Worm (Caenorhabditis elegans) whole organism, early embryonic: ENCODE results near the gene srsx-12.

Experiments used
- B0310.2 ChIP-seq: sonication (generic microtip); optimal IDR thresholded peaks from 2 replicates; lab custom pipeline; 2016; ENCODE audit warnings: mild to moderate bottlenecking, missing genetic modification characterization, missing compliant biosample characterization
- F13C5.2 ChIP-seq: sonication (generic microtip); optimal IDR thresholded peaks from 2 replicates; lab custom pipeline; 2017; ENCODE audit warnings: mild to moderate bottlenecking, missing genetic modification characterization, inconsistent platforms, missing compliant biosample characterization
- aly-1 ChIP-seq: sonication (generic microtip); optimal IDR thresholded peaks from 2 replicates; lab custom pipeline; 2016; ENCODE audit warnings: missing genetic modification characterization, missing compliant biosample characterization
- ama-1 ChIP-seq: fragments of 150-350 bp; optimal IDR thresholded peaks from 2 replicates; lab custom pipeline; 2014
- ceh-13 ChIP-seq: fragments of 200-800 bp; sonication (Bioruptor generic); optimal IDR thresholded peaks from 2 replicates; lab custom pipeline; 2018; ENCODE audit warnings: mild to moderate bottlenecking, missing genetic modification characterization, missing compliant biosample characterization
- ceh-36 ChIP-seq: sonication (generic microtip); optimal IDR thresholded peaks from 2 replicates; lab custom pipeline; 2016; ENCODE audit warnings: missing genetic modification characterization, inconsistent platforms, missing compliant biosample characterization
- ets-7 ChIP-seq: sonication (generic microtip); optimal IDR thresholded peaks from 2 replicates; lab custom pipeline; 2016; ENCODE audit warnings: missing genotype, missing genetic modification characterization, missing compliant biosample characterization
- flt-1 ChIP-seq: fragments of 200-800 bp; sonication (Bioruptor generic); IDR thresholded peaks from 2 replicates; pipeline ENCODE4 v1.3.6; 2022; ENCODE audit warnings: missing genetic modification characterization, missing compliant biosample characterization
- hmbx-1 ChIP-seq: sonication (generic microtip); optimal IDR thresholded peaks from 2 replicates; lab custom pipeline; 2016; ENCODE audit warnings: mild to moderate bottlenecking, missing genetic modification characterization, missing compliant biosample characterization
- hmg-4 ChIP-seq: fragments of 200-800 bp; sonication (Bioruptor generic); optimal IDR thresholded peaks from 2 replicates; lab custom pipeline; 2018; ENCODE audit warnings: mild to moderate bottlenecking, missing genetic modification characterization, missing compliant biosample characterization
- hnd-1 ChIP-seq: sonication (generic microtip); optimal IDR thresholded peaks from 2 replicates; lab custom pipeline; 2016; ENCODE audit warnings: missing genetic modification characterization, missing compliant biosample characterization
- pes-1 ChIP-seq: fragments of 200-800 bp; sonication (Bioruptor generic); IDR thresholded peaks from 2 replicates; pipeline ENCODE4 v1.3.6; 2022; ENCODE audit warnings: missing genetic modification reagents, missing genetic modification characterization, missing compliant biosample characterization
- scrt-1 ChIP-seq: fragments of 200-800 bp; sonication (Bioruptor generic); IDR thresholded peaks from 2 replicates; pipeline ENCODE4 v1.3.6; 2022; ENCODE audit warnings: missing genetic modification characterization, missing compliant biosample characterization
- sea-1 ChIP-seq: fragments of 200-800 bp; sonication (Bioruptor generic); conservative IDR thresholded peaks from 2 replicates; pipeline ENCODE4 v1.3.6; 2022; ENCODE audit warnings: missing genetic modification characterization, missing compliant biosample characterization
- tbx-11 ChIP-seq: fragments of 200-800 bp; sonication (Bioruptor generic); IDR thresholded peaks from 2 replicates; pipeline ENCODE4 v1.3.6; 2022; ENCODE audit warnings: missing genetic modification characterization, missing compliant biosample characterization
- tbx-37 ChIP-seq: fragments of 200-800 bp; sonication (Bioruptor generic); conservative IDR thresholded peaks from 2 replicates; pipeline ENCODE4 v1.3.6; 2022; ENCODE audit warnings: missing genetic modification reagents, missing genetic modification characterization, missing compliant biosample characterization
- tra-4 ChIP-seq: sonication (generic microtip); optimal IDR thresholded peaks from 2 replicates; lab custom pipeline; 2017; ENCODE audit warnings: missing genetic modification characterization, missing compliant biosample characterization

srsx-12 gene

ce11 chrV:4944219-4944618, 36.6 kb downstream of the srsx-12 start, which contains the start of gene str-211:
str-211 (minus strand) TSS chrV:4944319.
- no peak for TF ChIP-seq tbx-11
- TF ChIP-seq B0310.2 (tag; lab: Kevin White, UChicago) = no peak
- TF ChIP-seq aly-1 (tag; lab: Kevin White, UChicago) = no peak
- no peak for TF ChIP-seq flt-1 (GFP tag; lab: Robert Waterston, UW)
- TF ChIP-seq ets-7 (tag; lab: Kevin White, UChicago) = no peak
- TF ChIP-seq ceh-13 (GFP tag; lab: Kevin White, UChicago) = no peak
- no peak for TF ChIP-seq scrt-1 (GFP tag; lab: Robert Waterston, UW)
- TF ChIP-seq ceh-36 = no peak
- no peak for TF ChIP-seq ama-1 (lab: Kevin White, UChicago)
- TF ChIP-seq F13C5.2 = no peak
- no peak for TF ChIP-seq tbx-37 (GFP tag; lab: Robert Waterston, UW)
- no peak for TF ChIP-seq hmbx-1
- TF ChIP-seq pes-1 = no peak

DNA sequence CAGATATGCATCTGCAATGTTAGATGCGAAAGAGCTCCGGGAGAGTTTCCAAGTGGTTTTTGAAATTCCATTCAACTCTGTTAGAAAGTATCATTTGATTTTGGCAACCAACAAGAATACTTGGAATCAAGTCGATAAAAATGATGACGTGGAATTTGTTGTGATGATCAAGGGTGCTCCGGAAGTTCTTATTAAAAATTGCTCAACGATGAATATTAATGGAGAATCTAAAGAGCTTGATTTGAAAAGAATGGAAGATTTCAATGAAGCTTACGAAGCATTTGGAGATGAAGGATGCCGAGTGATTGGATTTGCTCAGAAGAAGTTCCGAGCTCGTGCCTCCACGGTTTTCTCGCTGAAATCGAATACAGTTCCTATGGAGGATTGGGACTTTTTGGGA, 43.4 kb downstream of the srsx-12 start:
- TF ChIP-seq tbx-37 (GFP tag; lab: Robert Waterston, UW) (no peak), sea-1 (GFP tag; lab: Robert Waterston, UW) (no peak), B0310.2 (tag; lab: Kevin White, UChicago) (no peak), scrt-1 (GFP tag; lab: Robert Waterston, UW) (no peak), aly-1 (tag; lab: Kevin White, UChicago) (no peak), pes-1 (no peak), ama-1 (lab: Kevin White, UChicago) (no peak), ceh-13 (GFP tag; lab: Kevin White, UChicago) (no peak), ceh-36 (no peak), hmbx-1 (no peak), hnd-1 (tag; lab: Kevin White, UChicago) (no peak), ets-7 (tag; lab: Kevin White, UChicago) (no peak), F13C5.2 (no peak), hmg-4 (no peak), tbx-11 (no peak), flt-1 (GFP tag; lab: Robert Waterston, UW) (no peak), tra-4 (tag; lab: Kevin White, UChicago) (no peak)

DNA sequence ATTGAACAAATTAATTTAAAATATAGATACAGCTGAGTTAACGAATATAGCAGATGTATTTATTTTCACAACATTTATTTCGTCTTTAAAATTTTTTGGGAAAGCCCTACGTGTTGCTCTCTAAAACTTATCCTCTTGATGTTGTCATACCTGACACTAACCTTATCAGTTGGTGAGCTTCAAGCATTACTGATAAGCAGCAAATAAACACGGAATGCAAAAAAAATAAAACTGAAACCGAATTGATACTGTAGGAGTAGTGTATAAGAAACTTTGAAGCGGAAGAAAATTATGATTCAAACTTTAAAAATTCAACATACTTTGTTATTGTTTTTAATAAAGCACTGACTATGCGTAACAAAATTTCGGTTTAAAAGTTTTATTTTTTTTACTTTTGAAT, 45.7 kb downstream of the srsx-12 start:
- TF ChIP-seq hnd-1 (tag; lab: Kevin White, UChicago) (no peak), sea-1 (GFP tag; lab: Robert Waterston, UW) (no peak), ama-1 (lab: Kevin White, UChicago) (no peak), F13C5.2 (no peak), aly-1 (tag; lab: Kevin White, UChicago) (no peak), hmbx-1 (no peak), tra-4 (tag; lab: Kevin White, UChicago) (no peak), hmg-4 (no peak), flt-1 (GFP tag; lab: Robert Waterston, UW) (no peak), tbx-11 (no peak), ceh-13 (GFP tag; lab: Kevin White, UChicago) (no peak), B0310.2 (tag; lab: Kevin White, UChicago) (no peak)

- no peak for TF ChIP-seq ama-1 (lab: Kevin White, UChicago)
- TF ChIP-seq scrt-1 (GFP tag; lab: Robert Waterston, UW) = no peak
- TF ChIP-seq sea-1 (GFP tag; lab: Robert Waterston, UW) = no peak
- no peak for TF ChIP-seq flt-1 (GFP tag; lab: Robert Waterston, UW)
- TF ChIP-seq pes-1 = no peak
- TF ChIP-seq tra-4 (tag; lab: Kevin White, UChicago) = no peak
- TF ChIP-seq ceh-36 = no peak
- TF ChIP-seq hmg-4 = no peak
- TF ChIP-seq aly-1 (tag; lab: Kevin White, UChicago) = no peak
- no peak for TF ChIP-seq hmbx-1
- no peak for TF ChIP-seq tbx-37 (GFP tag; lab: Robert Waterston, UW)
- no peak for TF ChIP-seq tbx-11
- TF ChIP-seq ceh-13 (GFP tag; lab: Kevin White, UChicago) = no peak
- no peak for TF ChIP-seq F13C5.2
Measured at ce11 chrV:4934406-4934805, 46.4 kb downstream of the srsx-12 start, which contains the start of gene catp-2. catp-2 (plus strand) TSS chrV:4934706.

- TF ChIP-seq F13C5.2 (no peak), aly-1 (tag; lab: Kevin White, UChicago) (no peak), tra-4 (tag; lab: Kevin White, UChicago) (no peak), B0310.2 (tag; lab: Kevin White, UChicago) (no peak), ceh-36 (no peak), flt-1 (GFP tag; lab: Robert Waterston, UW) (no peak), sea-1 (GFP tag; lab: Robert Waterston, UW) (no peak), pes-1 (no peak), scrt-1 (GFP tag; lab: Robert Waterston, UW) (no peak), ama-1 (lab: Kevin White, UChicago) (no peak)
Measured at ce11 chrV:4933268-4933667, 47.5 kb downstream of the srsx-12 start.

DNA sequence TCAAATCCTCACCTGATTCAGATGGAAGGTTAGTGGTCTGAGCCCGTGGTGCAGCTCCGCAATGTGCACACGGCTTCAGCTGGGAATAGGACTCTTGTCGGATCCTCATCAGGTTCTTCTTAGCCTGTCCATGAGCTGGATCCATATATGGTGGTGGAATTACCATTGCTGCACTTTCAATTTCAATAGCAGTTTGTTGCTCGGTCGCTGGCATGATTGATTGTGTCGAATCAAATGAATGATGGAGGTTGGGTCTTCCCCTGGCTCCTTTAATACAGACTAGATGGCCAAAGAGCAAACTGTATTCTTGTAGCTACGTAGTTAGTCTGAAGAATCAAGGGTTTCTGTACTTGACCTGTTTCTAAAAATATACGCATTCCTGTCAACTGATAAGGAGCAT, 48.0 kb downstream of the srsx-12 start, which contains the start of gene C02E7.10:
TSS of gene C02E7.10 (minus strand) at position 232 of the 400 bp plus-strand sequence.
- no peak for TF ChIP-seq pes-1
- TF ChIP-seq ceh-36 = no peak
- TF ChIP-seq tbx-37 (GFP tag; lab: Robert Waterston, UW) = no peak
- no peak for TF ChIP-seq sea-1 (GFP tag; lab: Robert Waterston, UW)
- TF ChIP-seq scrt-1 (GFP tag; lab: Robert Waterston, UW) = no peak
- TF ChIP-seq ama-1 (lab: Kevin White, UChicago) = no peak
- TF ChIP-seq hmg-4 = no peak
- no peak for TF ChIP-seq F13C5.2
- no peak for TF ChIP-seq ceh-13 (GFP tag; lab: Kevin White, UChicago)
- no peak for TF ChIP-seq ets-7 (tag; lab: Kevin White, UChicago)
- no peak for TF ChIP-seq hnd-1 (tag; lab: Kevin White, UChicago)
- TF ChIP-seq B0310.2 (tag; lab: Kevin White, UChicago) = no peak
- no peak for TF ChIP-seq flt-1 (GFP tag; lab: Robert Waterston, UW)
- TF ChIP-seq aly-1 (tag; lab: Kevin White, UChicago) = no peak
